Fruit fly (Drosophila melanogaster) whole organism, embryonic: ENCODE measurements around the gene CG2681.

Experiments used
- Atf-2 ChIP-seq: fragments of 200-800 bp; sonication (Bioruptor generic); optimal IDR thresholded peaks from 2 replicates; lab custom pipeline; 2016; ENCODE audit warnings: missing biosample characterization, missing genetic modification characterization
- Blimp-1 ChIP-seq: fragments of 200-800 bp; sonication (Bioruptor generic); optimal IDR thresholded peaks from 3 replicates; lab custom pipeline; 2018; ENCODE audit warnings: missing biosample characterization, missing genetic modification characterization, mild to moderate bottlenecking, moderate library complexity, missing genetic modification reagents
- CG10431 ChIP-seq: fragments of 200-800 bp; sonication (Bioruptor generic); optimal IDR thresholded peaks from 3 replicates; lab custom pipeline; 2018; ENCODE audit warnings: missing biosample characterization, mild to moderate bottlenecking, missing genetic modification characterization
- CG11085 ChIP-seq: fragments of 200-800 bp; sonication (Bioruptor generic); IDR thresholded peaks from 2 replicates; pipeline ENCODE4 v1.3.6; 2022; ENCODE audit warnings: missing biosample characterization, missing genetic modification characterization
- CG13424 ChIP-seq: fragments of 200-800 bp; sonication (Bioruptor generic); optimal IDR thresholded peaks from 2 replicates; lab custom pipeline; 2019; ENCODE audit warnings: missing biosample characterization, mild to moderate bottlenecking, missing genetic modification characterization, moderate library complexity
- CG1529 ChIP-seq: fragments of 200-800 bp; sonication (Bioruptor generic); optimal IDR thresholded peaks from 3 replicates; lab custom pipeline; 2018; ENCODE audit warnings: missing biosample characterization, missing genetic modification characterization
- CG16863 ChIP-seq: fragments of 200-800 bp; sonication (Bioruptor generic); optimal IDR thresholded peaks from 3 replicates; lab custom pipeline; 2016; ENCODE audit warnings: missing biosample characterization, missing genetic modification characterization
- CG17568 ChIP-seq: fragments of 200-800 bp; sonication (Bioruptor generic); optimal IDR thresholded peaks from 2 replicates; lab custom pipeline; 2018; ENCODE audit warnings: missing biosample characterization, mild to moderate bottlenecking, missing genetic modification characterization, moderate library complexity
- CG3163 ChIP-seq: fragments of 200-800 bp; sonication (Bioruptor generic); optimal IDR thresholded peaks from 3 replicates; lab custom pipeline; 2016; ENCODE audit warnings: missing biosample characterization, missing genetic modification characterization
- CG34376 ChIP-seq: fragments of 200-800 bp; sonication (Bioruptor generic); optimal IDR thresholded peaks from 2 replicates; lab custom pipeline; 2018; ENCODE audit warnings: missing biosample characterization, mild to moderate bottlenecking, missing genetic modification characterization
- CG42726 ChIP-seq: fragments of 200-800 bp; sonication (Bioruptor generic); IDR thresholded peaks from 2 replicates; pipeline ENCODE4 v1.3.6; 2022; ENCODE audit warnings: missing biosample characterization, missing genetic modification characterization; ENCODE audit not compliant: partially characterized antibody
- CG6791 ChIP-seq: fragments of 200-800 bp; sonication (Bioruptor generic); IDR thresholded peaks from 3 replicates; pipeline ENCODE4 v1.3.6; 2022; ENCODE audit warnings: missing biosample characterization, missing genetic modification characterization; ENCODE audit not compliant: partially characterized antibody
- CG7786 ChIP-seq: fragments of 200-800 bp; sonication (Bioruptor generic); optimal IDR thresholded peaks from 2 replicates; lab custom pipeline; 2016; ENCODE audit warnings: missing biosample characterization, missing genetic modification characterization
- CG8388 ChIP-seq: fragments of 200-800 bp; sonication (Bioruptor generic); optimal IDR thresholded peaks from 2 replicates; lab custom pipeline; 2019; ENCODE audit warnings: missing biosample characterization, mild to moderate bottlenecking, missing genetic modification characterization, moderate library complexity
- CG9797 ChIP-seq: fragments of 200-800 bp; sonication (Bioruptor generic); optimal IDR thresholded peaks from 3 replicates; lab custom pipeline; 2018; ENCODE audit warnings: missing biosample characterization, mild to moderate bottlenecking, missing genetic modification characterization
- CkIIα-i1 ChIP-seq: fragments of 200-800 bp; sonication (Bioruptor generic); IDR thresholded peaks from 2 replicates; pipeline ENCODE4 v1.3.6; 2022; ENCODE audit warnings: missing biosample characterization, missing genetic modification characterization
- Dll ChIP-seq: fragments of 200-800 bp; sonication (Bioruptor generic); IDR thresholded peaks from 4 replicates; pipeline ENCODE4 v1.3.6; 2022; ENCODE audit warnings: missing biosample characterization, missing genetic modification characterization; ENCODE audit not compliant: partially characterized antibody
- Doc3 ChIP-seq: fragments of 200-800 bp; sonication (Bioruptor generic); IDR thresholded peaks from 3 replicates; pipeline ENCODE4 v1.3.6; 2022; ENCODE audit warnings: missing biosample characterization, missing genetic modification characterization; ENCODE audit not compliant: partially characterized antibody
- Dp ChIP-seq: fragments of 200-800 bp; sonication (Bioruptor generic); optimal IDR thresholded peaks from 2 replicates; lab custom pipeline; 2018; ENCODE audit warnings: missing biosample characterization, mild to moderate bottlenecking, missing genetic modification characterization, moderate library complexity
- Ets65A ChIP-seq: fragments of 200-800 bp; sonication (Bioruptor generic); peaks from one replicate; lab custom pipeline; 2016; ENCODE audit warnings: missing biosample characterization, missing genetic modification characterization
- Fer3 ChIP-seq: fragments of 200-800 bp; sonication (Bioruptor generic); optimal IDR thresholded peaks from 2 replicates; lab custom pipeline; 2018; ENCODE audit warnings: missing biosample characterization, mild to moderate bottlenecking, missing genetic modification characterization, moderate library complexity
- Lhr ChIP-seq: fragments of 200-800 bp; sonication (Bioruptor generic); optimal IDR thresholded peaks from 3 replicates; lab custom pipeline; 2017; ENCODE audit warnings: mild to moderate bottlenecking, missing biosample characterization, missing genetic modification reagents, missing genetic modification characterization
- Lpt ChIP-seq: fragments of >200 bp; optimal IDR thresholded peaks from 2 replicates; lab custom pipeline; 2018; ENCODE audit warnings: missing biosample characterization, missing genetic modification characterization
- MBD-R2 ChIP-seq: fragments of 200-800 bp; sonication (Bioruptor generic); IDR thresholded peaks from 2 replicates; pipeline ENCODE4 v1.3.6; 2022; ENCODE audit warnings: missing biosample characterization, missing genetic modification characterization
- Med ChIP-seq: fragments of 200-800 bp; sonication (Bioruptor generic); peaks from one replicate; lab custom pipeline; 2016; ENCODE audit warnings: missing biosample characterization, missing genetic modification characterization, mild to moderate bottlenecking, inconsistent platforms, moderate library complexity
- Mrtf ChIP-seq: fragments of 200-800 bp; sonication (Bioruptor generic); IDR thresholded peaks from 3 replicates; pipeline ENCODE4 v1.3.6; 2022; ENCODE audit warnings: missing biosample characterization, missing genetic modification characterization
- NC2β ChIP-seq: fragments of 200-800 bp; sonication (Bioruptor generic); optimal IDR thresholded peaks from 2 replicates; lab custom pipeline; 2016; ENCODE audit warnings: missing biosample characterization, missing genetic modification characterization
- Scr ChIP-seq: fragments of 200-800 bp; sonication (Bioruptor generic); IDR thresholded peaks from 2 replicates; pipeline ENCODE4 v1.3.6; 2022; ENCODE audit warnings: missing biosample characterization, missing genetic modification characterization; ENCODE audit not compliant: partially characterized antibody
- Taf1 ChIP-seq: fragments of 200-800 bp; sonication (Bioruptor generic); IDR thresholded peaks from 2 replicates; pipeline ENCODE4 v1.3.6; 2022; ENCODE audit warnings: missing biosample characterization, missing genetic modification characterization
- Xbp1 ChIP-seq: fragments of 200-800 bp; sonication (Bioruptor generic); optimal IDR thresholded peaks from 3 replicates; lab custom pipeline; 2016; ENCODE audit warnings: missing biosample characterization, mild to moderate bottlenecking, missing genetic modification characterization
- amos ChIP-seq: fragments of 200-800 bp; sonication (Bioruptor generic); IDR thresholded peaks from 2 replicates; pipeline ENCODE4 v1.3.6; 2022; ENCODE audit warnings: missing biosample characterization, missing genetic modification characterization; ENCODE audit not compliant: partially characterized antibody
- br ChIP-seq: fragments of >200 bp; optimal IDR thresholded peaks from 2 replicates; lab custom pipeline; 2017
- corto ChIP-seq: fragments of 200-800 bp; sonication (Bioruptor generic); optimal IDR thresholded peaks from 2 replicates; lab custom pipeline; 2016; ENCODE audit warnings: missing biosample characterization, mild to moderate bottlenecking, missing genetic modification characterization, moderate library complexity
- dysf ChIP-seq: fragments of 200-800 bp; sonication (Bioruptor generic); IDR thresholded peaks from 3 replicates; pipeline ENCODE4 v1.3.6; 2022; ENCODE audit warnings: missing biosample characterization, missing genetic modification characterization
- eve ChIP-seq, 2 experiments: fragments of >200 bp; optimal IDR thresholded peaks; 2 replicates each; lab custom pipeline; 2017; ENCODE audit warnings: missing biosample characterization in 2 of 2, missing genetic modification characterization in 2 of 2
- grn ChIP-seq: fragments of 200-800 bp; sonication (Bioruptor generic); optimal IDR thresholded peaks from 3 replicates; lab custom pipeline; 2017; ENCODE audit warnings: missing biosample characterization, missing genetic modification characterization
- her ChIP-seq: fragments of 200-800 bp; sonication (Bioruptor generic); optimal IDR thresholded peaks from 2 replicates; lab custom pipeline; 2016; ENCODE audit warnings: missing biosample characterization, missing genetic modification characterization
- nerfin-1 ChIP-seq: fragments of 200-800 bp; sonication (Bioruptor generic); optimal IDR thresholded peaks from 3 replicates; lab custom pipeline; 2019; ENCODE audit warnings: missing biosample characterization, mild to moderate bottlenecking, missing genetic modification characterization, moderate library complexity
- otp ChIP-seq: fragments of 200-800 bp; sonication (Bioruptor generic); IDR thresholded peaks from 3 replicates; pipeline ENCODE4, ENCODE4 v1.3.6; 2022; ENCODE audit warnings: missing biosample characterization, missing genetic modification characterization
- pfk ChIP-seq: fragments of 200-800 bp; sonication (Bioruptor generic); optimal IDR thresholded peaks from 2 replicates; lab custom pipeline; 2018; ENCODE audit warnings: missing biosample characterization, mild to moderate bottlenecking, missing genetic modification characterization, moderate library complexity
- ranshi ChIP-seq: fragments of 200-800 bp; sonication (Bioruptor generic); IDR thresholded peaks from 2 replicates; pipeline ENCODE4 v1.3.6; 2022; ENCODE audit warnings: missing biosample characterization, missing genetic modification characterization
- rib ChIP-seq: fragments of 200-800 bp; sonication (Bioruptor generic); IDR thresholded peaks from 2 replicates; pipeline ENCODE4 v1.3.6; 2022; ENCODE audit warnings: missing biosample characterization, missing genetic modification characterization
- sd ChIP-seq: fragments of 200-800 bp; sonication (Bioruptor generic); optimal IDR thresholded peaks from 3 replicates; lab custom pipeline; 2018; ENCODE audit warnings: missing biosample characterization, mild to moderate bottlenecking, missing genetic modification characterization, moderate library complexity
- so ChIP-seq: fragments of 200-800 bp; sonication (Bioruptor generic); IDR thresholded peaks from 3 replicates; pipeline ENCODE4 v1.3.6; 2022; ENCODE audit warnings: missing biosample characterization, missing genetic modification characterization
- tgo ChIP-seq: fragments of 200-800 bp; sonication (Bioruptor generic); IDR thresholded peaks from 3 replicates; pipeline ENCODE4 v1.3.6; 2022; ENCODE audit warnings: missing biosample characterization, missing genetic modification characterization
- tin ChIP-seq: fragments of 200-800 bp; sonication (Bioruptor generic); optimal IDR thresholded peaks from 3 replicates; lab custom pipeline; 2016; ENCODE audit warnings: missing biosample characterization, missing genetic modification characterization
- tna ChIP-seq: fragments of 200-800 bp; sonication (Bioruptor generic); IDR thresholded peaks from 2 replicates; pipeline ENCODE4 v1.3.6; 2022; ENCODE audit warnings: missing biosample characterization, missing genetic modification characterization; ENCODE audit not compliant: partially characterized antibody
- unc-4 ChIP-seq: fragments of 200-800 bp; sonication (Bioruptor generic); IDR thresholded peaks from 2 replicates; pipeline ENCODE4 v1.3.6; 2022; ENCODE audit warnings: missing biosample characterization, missing genetic modification characterization; ENCODE audit not compliant: partially characterized antibody
- wdn ChIP-seq: fragments of 200-800 bp; sonication (Bioruptor generic); IDR thresholded peaks from 2 replicates; pipeline ENCODE4 v1.3.6; 2022; ENCODE audit warnings: missing biosample characterization, missing genetic modification characterization
- zen2 ChIP-seq: fragments of 200-800 bp; sonication (Bioruptor generic); IDR thresholded peaks from 3 replicates; pipeline ENCODE4 v1.3.6; 2022; ENCODE audit warnings: missing biosample characterization, missing genetic modification characterization; ENCODE audit not compliant: partially characterized antibody
- zf30C ChIP-seq: fragments of 200-800 bp; sonication (Bioruptor generic); optimal IDR thresholded peaks from 3 replicates; lab custom pipeline; 2018; ENCODE audit warnings: missing biosample characterization, mild to moderate bottlenecking, missing genetic modification characterization

CG2681 gene

DNA sequence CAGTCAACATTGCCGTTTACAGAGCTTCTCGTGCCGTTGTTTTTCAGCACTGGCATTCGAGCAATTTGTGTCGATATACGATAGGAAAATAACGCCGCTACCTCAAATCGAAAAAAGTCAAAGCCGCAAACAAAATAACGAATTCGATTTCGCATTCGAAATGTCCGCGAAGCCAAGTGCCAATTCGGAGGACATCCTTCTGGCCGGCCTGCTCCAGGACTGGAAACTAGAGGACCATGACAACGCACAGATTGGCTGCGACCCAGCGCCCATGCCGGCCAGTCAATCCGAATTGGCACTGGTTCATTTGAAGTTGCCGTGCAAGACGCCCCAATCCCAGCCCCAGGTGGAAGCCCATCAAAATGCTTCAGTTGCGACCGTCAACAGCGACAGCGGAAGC, 6.2 kb downstream of the CG2681 start (continued):
- TF ChIP-seq CG34376 (GFP tag; lab: Kevin White, UChicago) = no peak
- TF ChIP-seq Dll (GFP tag; lab: Robert Waterston, UW) = peak; percentile 58
- TF ChIP-seq corto = no peak
- no peak for TF ChIP-seq tgo (GFP tag; lab: Robert Waterston, UW)
- 0 out of 3 replicates have a peak, but pooled peaks have one; percentile 36 for TF ChIP-seq CG6791
- no peak for TF ChIP-seq rib
- no peak for TF ChIP-seq CG1529 (GFP tag; lab: Kevin White, UChicago)
- TF ChIP-seq CG8388 (GFP tag; lab: Kevin White, UChicago) = no peak
- peak; percentile 16; the same call in 1 of the 2 replicates for TF ChIP-seq tna
- no peak for TF ChIP-seq CG16863 (GFP tag; lab: Kevin White, UChicago)
- no peak for TF ChIP-seq CG11085 (GFP tag; lab: Robert Waterston, UW)
- peak; percentile 43; the same call in 1 of the 2 replicates for TF ChIP-seq unc-4 (GFP tag; lab: Robert Waterston, UW)
- no peak for TF ChIP-seq grn (GFP tag; lab: Kevin White, UChicago)
- no peak for TF ChIP-seq Xbp1 (GFP tag; lab: Kevin White, UChicago)
- TF ChIP-seq Ets65A (GFP tag; lab: Kevin White, UChicago) = peak; percentile 64
- TF ChIP-seq Blimp-1 (GFP tag; lab: Kevin White, UChicago) = no peak
- TF ChIP-seq wdn (GFP tag; lab: Robert Waterston, UW) = no peak
- TF ChIP-seq Fer3 (tag; lab: Kevin White, UChicago) = no peak
- TF ChIP-seq Lpt (GFP tag; lab: Kevin White, UChicago) = no peak
- no peak for TF ChIP-seq CG3163
- no peak for TF ChIP-seq Taf1 (GFP tag; lab: Robert Waterston, UW)
- TF ChIP-seq eve (GFP tag; optimal IDR thresholded peaks at IDR 0.05; lab: Kevin White, UChicago) = no peak
- no peak for TF ChIP-seq CG17568 (GFP tag; lab: Kevin White, UChicago)
- peak; percentile 44; the same call in 1 of the 2 replicates for TF ChIP-seq Scr (GFP tag; lab: Robert Waterston, UW)
- no peak for TF ChIP-seq NC2β (GFP tag; lab: Kevin White, UChicago)
- TF ChIP-seq Atf-2 = no peak
- TF ChIP-seq otp = no peak
- no peak for TF ChIP-seq zen2
- no peak for TF ChIP-seq her
- no peak for TF ChIP-seq pfk (GFP tag; lab: Kevin White, UChicago)
- no peak for TF ChIP-seq ranshi (GFP tag; lab: Robert Waterston, UW)
- no peak for TF ChIP-seq CG10431
- TF ChIP-seq Doc3 (GFP tag; lab: Robert Waterston, UW) = 0 out of 3 replicates have a peak, but pooled peaks have one; percentile 36
- TF ChIP-seq so = no peak
- TF ChIP-seq CG9797 (GFP tag; lab: Kevin White, UChicago) = no peak
- TF ChIP-seq zf30C = no peak
- peak; percentile 71 for TF ChIP-seq Dp
- no peak for TF ChIP-seq CkIIα-i1 (GFP tag; lab: Robert Waterston, UW)
- no peak for TF ChIP-seq Mrtf
- no peak for TF ChIP-seq tin
- TF ChIP-seq amos (GFP tag; lab: Robert Waterston, UW) = peak; percentile 41; the same call in 1 of the 2 replicates
- TF ChIP-seq Lhr = no peak
- no peak for TF ChIP-seq br (lab: Kevin White, UChicago)
- peak; percentile 46 for TF ChIP-seq Med
- TF ChIP-seq MBD-R2 (GFP tag; lab: Robert Waterston, UW) = peak; percentile 54
- TF ChIP-seq nerfin-1 (tag; lab: Kevin White, UChicago) = no peak
- no peak for TF ChIP-seq sd (tag; lab: Kevin White, UChicago)
- peak; percentile 32 for TF ChIP-seq CG7786 (GFP tag; lab: Kevin White, UChicago)
- TF ChIP-seq CG13424 (tag; lab: Kevin White, UChicago) = peak; percentile 42
- peak; percentile 37; the same call in 1 of the 2 replicates for TF ChIP-seq CG42726 (GFP tag; lab: Robert Waterston, UW)
- TF ChIP-seq dysf (GFP tag; lab: Robert Waterston, UW) = 0 out of 3 replicates have a peak, but pooled peaks have one; percentile 45
